Fruit fly (Drosophila melanogaster): ENCODE measurements around the gene CG7142.

CG7142 gene

dm6 chr3R:18280133-18280532 is 811 bp upstream of the CG7142 start (continued):
- TF ChIP-seq Chrac-16 (GFP tag; optimal IDR thresholded peaks at IDR 0.05) (no peak), Eip74EF (GFP tag; optimal IDR thresholded peaks at IDR 0.05) (no peak), aop (GFP tag; IDR thresholded peaks at IDR 0.05) (no peak), CG17912 (GFP tag; optimal IDR thresholded peaks at IDR 0.05) (no peak), mirr (GFP tag; optimal IDR thresholded peaks at IDR 0.05) (peak; percentile 2), CG16813 (GFP tag; IDR thresholded peaks at IDR 0.05; ENCODE audit: partially characterized antibody) (no peak)

- TF ChIP-seq Med (GFP tag) (peak; percentile 54), luna (GFP tag; optimal IDR thresholded peaks at IDR 0.05) (no peak), CG9797 (GFP tag; optimal IDR thresholded peaks at IDR 0.05) (no peak), CG7786 (GFP tag; optimal IDR thresholded peaks at IDR 0.05) (no peak), mirr (GFP tag; optimal IDR thresholded peaks at IDR 0.05) (peak; percentile 9), gcm (GFP tag; optimal IDR thresholded peaks at IDR 0.05) (no peak), sug (tag; optimal IDR thresholded peaks at IDR 0.05) (peak; percentile 50), exex (tag; optimal IDR thresholded peaks at IDR 0.05) (peak; percentile 13)
Observed at dm6 chr3R:18277406-18277805, 1.9 kb downstream of the CG7142 start.

- peak in 1 of 2 experiments; percentile 87 for TF ChIP-seq Pdp1 (GFP tag; optimal IDR thresholded peaks at IDR 0.05)
- TF ChIP-seq CG8478 (optimal IDR thresholded peaks at IDR 0.05) = no peak
- TF ChIP-seq mld (GFP tag; IDR thresholded peaks at IDR 0.05; ENCODE audit: partially characterized antibody) = no peak
- TF ChIP-seq Hand (GFP tag; optimal IDR thresholded peaks at IDR 0.05) = no peak
- TF ChIP-seq dmrt99B (tag; optimal IDR thresholded peaks at IDR 0.05) = no peak
- peak; percentile 68 for TF ChIP-seq CG10274 (GFP tag; optimal IDR thresholded peaks at IDR 0.05)
- no peak for TF ChIP-seq shn (GFP tag; optimal IDR thresholded peaks at IDR 0.05)
- no peak for TF ChIP-seq dpn (GFP tag; optimal IDR thresholded peaks at IDR 0.05)
- no peak for TF ChIP-seq corto (GFP tag; optimal IDR thresholded peaks at IDR 0.05)
- no peak for TF ChIP-seq Gsc (GFP tag; IDR thresholded peaks at IDR 0.05)
- no peak for TF ChIP-seq fu2 (GFP tag; optimal IDR thresholded peaks at IDR 0.05)
- no peak for TF ChIP-seq bbx (GFP tag; IDR thresholded peaks at IDR 0.05; ENCODE audit: partially characterized antibody)
- no peak for TF ChIP-seq twi (tag; optimal IDR thresholded peaks at IDR 0.05)
- TF ChIP-seq pb (GFP tag; optimal IDR thresholded peaks at IDR 0.05) = no peak
- no peak for TF ChIP-seq CG1792 (GFP tag; optimal IDR thresholded peaks at IDR 0.05)
- TF ChIP-seq CG1024 (GFP tag; IDR thresholded peaks at IDR 0.05) = no peak
- TF ChIP-seq chinmo (GFP tag; IDR thresholded peaks at IDR 0.05; ENCODE audit: partially characterized antibody) = 0 out of 4 replicates have a peak, but pooled peaks have one; percentile 9
- TF ChIP-seq CG10431 (GFP tag; optimal IDR thresholded peaks at IDR 0.05) = no peak
- no peak for TF ChIP-seq Kr (GFP tag; optimal IDR thresholded peaks at IDR 0.05)
- TF ChIP-seq jigr1 (GFP tag; IDR thresholded peaks at IDR 0.05) = no peak
- TF ChIP-seq chm (GFP tag; IDR thresholded peaks at IDR 0.05) = no peak
Observed at dm6 chr3R:18276688-18277087, 2.6 kb downstream of the CG7142 start.

DNA sequence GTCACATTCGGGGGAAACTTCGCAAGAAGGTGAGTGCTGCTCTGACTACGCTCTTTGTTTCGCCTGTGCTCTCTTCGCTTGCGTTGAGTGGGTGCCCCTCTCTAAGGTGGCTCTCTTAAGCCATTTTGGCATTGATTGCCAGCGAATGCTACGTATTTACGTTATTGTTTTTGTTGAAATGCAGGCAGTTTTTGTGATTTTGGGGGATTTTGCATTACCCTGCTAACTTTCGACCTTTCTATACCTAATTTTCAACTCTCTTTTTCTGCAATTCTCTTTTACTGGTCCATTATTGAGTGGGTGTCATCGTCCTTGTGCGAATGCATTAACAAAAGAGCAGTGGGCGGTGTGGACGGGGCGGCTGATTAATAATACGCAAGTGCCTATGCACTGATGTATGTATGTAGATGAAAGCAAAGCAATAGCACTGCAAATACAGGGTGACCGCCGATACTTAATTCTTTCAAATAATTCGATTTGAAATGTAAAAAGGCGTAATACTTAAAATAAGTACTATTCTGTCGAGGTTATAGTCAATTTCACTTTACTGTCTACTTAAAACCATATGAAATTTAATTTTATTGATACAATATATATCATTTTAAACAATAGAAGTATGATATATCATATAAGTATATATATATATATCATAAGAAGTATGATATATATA is 4.1 kb downstream of the CG7142 start:
- TF ChIP-seq nom (GFP tag; optimal IDR thresholded peaks at IDR 0.05) = peak; percentile 55
- no peak for TF ChIP-seq CG4404 (GFP tag; IDR thresholded peaks at IDR 0.05)
- TF ChIP-seq dmrt11E (tag; optimal IDR thresholded peaks at IDR 0.05) = no peak
- TF ChIP-seq CG17359 (tag; optimal IDR thresholded peaks at IDR 0.05) = no peak
- TF ChIP-seq CG33213 (GFP tag; optimal IDR thresholded peaks at IDR 0.05) = no peak
- peak; percentile 76 for TF ChIP-seq pros (GFP tag; optimal IDR thresholded peaks at IDR 0.05)
- no peak for TF ChIP-seq trh (GFP tag; optimal IDR thresholded peaks at IDR 0.05)
- TF ChIP-seq jigr1 (GFP tag; IDR thresholded peaks at IDR 0.05) = no peak
- TF ChIP-seq HLH3B (GFP tag; IDR thresholded peaks at IDR 0.05) = no peak
- TF ChIP-seq CG33557 (GFP tag; optimal IDR thresholded peaks at IDR 0.05) = no peak
- no peak for TF ChIP-seq CG6689 (GFP tag; IDR thresholded peaks at IDR 0.05)
- 0 out of 3 replicates have a peak, but pooled peaks have one; percentile 32 for TF ChIP-seq ci (GFP tag; IDR thresholded peaks at IDR 0.05)
- TF ChIP-seq CG9437 (GFP tag; optimal IDR thresholded peaks at IDR 0.05) = peak; percentile 81
- TF ChIP-seq CG10565 (GFP tag; optimal IDR thresholded peaks at IDR 0.05) = no peak
